Fruit fly (Drosophila melanogaster) whole organism, embryonic: ENCODE data around the gene Kpc1.

Source experiments
- Atf3 ChIP-seq: fragments of 200-800 bp; sonication (Bioruptor generic); optimal IDR thresholded peaks from 3 replicates; lab custom pipeline; 2016; ENCODE audit warnings: missing biosample characterization, missing genetic modification characterization
- Bteb2 ChIP-seq: fragments of 200-800 bp; sonication (Bioruptor generic); optimal IDR thresholded peaks from 2 replicates; lab custom pipeline; 2016; ENCODE audit warnings: missing biosample characterization, missing genetic modification characterization
- CG1024 ChIP-seq: fragments of 200-800 bp; sonication (Bioruptor generic); IDR thresholded peaks from 2 replicates; pipeline ENCODE4 v1.3.6; 2022; ENCODE audit warnings: missing biosample characterization, missing genetic modification characterization
- CG10565 ChIP-seq: fragments of 200-800 bp; sonication (Bioruptor generic); optimal IDR thresholded peaks from 3 replicates; lab custom pipeline; 2016; ENCODE audit warnings: missing biosample characterization, mild to moderate bottlenecking, missing genetic modification characterization
- CG11398 ChIP-seq: fragments of 200-800 bp; sonication (Bioruptor generic); optimal IDR thresholded peaks from 2 replicates; lab custom pipeline; 2016; ENCODE audit warnings: missing biosample characterization, missing genetic modification characterization
- CG12769 ChIP-seq: fragments of 200-800 bp; sonication (Bioruptor generic); optimal IDR thresholded peaks from 2 replicates; lab custom pipeline; 2019; ENCODE audit warnings: missing biosample characterization, mild to moderate bottlenecking, missing genetic modification characterization, moderate library complexity
- CG13287 ChIP-seq: fragments of 200-800 bp; sonication (Bioruptor generic); IDR thresholded peaks from 2 replicates; pipeline ENCODE4 v1.3.6; 2022; ENCODE audit warnings: missing biosample characterization, missing genetic modification characterization; ENCODE audit not compliant: partially characterized antibody
- CG14050 ChIP-seq: fragments of 200-800 bp; sonication (Bioruptor generic); IDR thresholded peaks from 3 replicates; pipeline ENCODE4 v1.3.6; 2022; ENCODE audit warnings: missing biosample characterization, missing genetic modification characterization
- CG1529 ChIP-seq: fragments of 200-800 bp; sonication (Bioruptor generic); optimal IDR thresholded peaks from 3 replicates; lab custom pipeline; 2018; ENCODE audit warnings: missing biosample characterization, missing genetic modification characterization
- CG17328 ChIP-seq: fragments of 200-800 bp; sonication (Bioruptor generic); IDR thresholded peaks from 2 replicates; pipeline ENCODE4 v1.3.6; 2022; ENCODE audit warnings: missing biosample characterization, missing genetic modification characterization
- CG32767 ChIP-seq: fragments of 200-800 bp; sonication (Bioruptor generic); IDR thresholded peaks from 2 replicates; pipeline ENCODE4 v1.3.6; 2022; ENCODE audit warnings: missing biosample characterization, missing genetic modification characterization
- CG33213 ChIP-seq: fragments of 200-800 bp; sonication (Bioruptor generic); optimal IDR thresholded peaks from 3 replicates; lab custom pipeline; 2016; ENCODE audit warnings: missing biosample characterization, missing genetic modification characterization
- CG4360 ChIP-seq: fragments of 200-800 bp; sonication (Bioruptor generic); IDR thresholded peaks from 2 replicates; pipeline ENCODE4 v1.3.6; 2022; ENCODE audit warnings: missing biosample characterization, missing genetic modification characterization
- CG4617 ChIP-seq: fragments of 200-800 bp; sonication (Bioruptor generic); optimal IDR thresholded peaks from 3 replicates; lab custom pipeline; 2016; ENCODE audit warnings: missing biosample characterization, missing genetic modification characterization, borderline replicate concordance
- CG6813 ChIP-seq: fragments of 200-800 bp; sonication (Bioruptor generic); optimal IDR thresholded peaks from 2 replicates; lab custom pipeline; 2017; ENCODE audit warnings: missing biosample characterization, missing genetic modification characterization, mild to moderate bottlenecking, moderate library complexity, missing genetic modification reagents
- CG7839 ChIP-seq: fragments of 200-800 bp; sonication (Bioruptor generic); optimal IDR thresholded peaks from 3 replicates; lab custom pipeline; 2018; ENCODE audit warnings: missing biosample characterization, mild to moderate bottlenecking, missing genetic modification characterization, moderate library complexity
- CG8290 ChIP-seq, 3 experiments: fragments of 200-800 bp; sonication (Bioruptor generic); optimal IDR thresholded peaks; 2 replicates each; lab custom pipeline; 2016 to 2019; ENCODE audit warnings: missing biosample characterization in 3 of 3, missing genetic modification characterization in 3 of 3, mild to moderate bottlenecking in 2 of 3, moderate library complexity in 1 of 3
- CG8478 ChIP-seq: fragments of >200 bp; optimal IDR thresholded peaks from 2 replicates; lab custom pipeline; 2018
- CHES-1-like ChIP-seq: fragments of 200-800 bp; sonication (Bioruptor generic); optimal IDR thresholded peaks from 2 replicates; lab custom pipeline; 2016; ENCODE audit warnings: missing biosample characterization, missing genetic modification characterization
- Dll ChIP-seq: fragments of 200-800 bp; sonication (Bioruptor generic); IDR thresholded peaks from 4 replicates; pipeline ENCODE4 v1.3.6; 2022; ENCODE audit warnings: missing biosample characterization, missing genetic modification characterization; ENCODE audit not compliant: partially characterized antibody
- Fer3 ChIP-seq: fragments of 200-800 bp; sonication (Bioruptor generic); optimal IDR thresholded peaks from 2 replicates; lab custom pipeline; 2018; ENCODE audit warnings: missing biosample characterization, mild to moderate bottlenecking, missing genetic modification characterization, moderate library complexity
- GATAe ChIP-seq: fragments of 200-800 bp; sonication (Bioruptor generic); conservative IDR thresholded peaks from 2 replicates; pipeline ENCODE4 v1.3.6; 2022; ENCODE audit warnings: missing biosample characterization, missing genetic modification characterization
- Gsc ChIP-seq: fragments of 200-800 bp; sonication (Bioruptor generic); IDR thresholded peaks from 2 replicates; pipeline ENCODE4 v1.3.6; 2022; ENCODE audit warnings: missing biosample characterization, missing genetic modification characterization
- HHEX ChIP-seq: fragments of 200-800 bp; sonication (Bioruptor generic); optimal IDR thresholded peaks from 3 replicates; lab custom pipeline; 2017; ENCODE audit warnings: missing biosample characterization, mild to moderate bottlenecking, missing genetic modification characterization, missing genetic modification reagents
- Jarid2 ChIP-seq: fragments of 200-800 bp; sonication (Bioruptor generic); optimal IDR thresholded peaks from 3 replicates; lab custom pipeline; 2017; ENCODE audit warnings: mild to moderate bottlenecking, missing biosample characterization, missing genetic modification reagents, missing genetic modification characterization
- Kr ChIP-seq: fragments of 200-800 bp; sonication (Bioruptor generic); optimal IDR thresholded peaks from 2 replicates; lab custom pipeline; 2017; ENCODE audit warnings: missing biosample characterization, mild to moderate bottlenecking, missing genetic modification characterization
- Mes4 ChIP-seq: fragments of 200-800 bp; sonication (Bioruptor generic); optimal IDR thresholded peaks from 2 replicates; lab custom pipeline; 2016; ENCODE audit warnings: missing biosample characterization, missing genetic modification characterization
- abd-A ChIP-seq: fragments of 200-800 bp; sonication (Bioruptor generic); optimal IDR thresholded peaks from 3 replicates; lab custom pipeline; 2019; ENCODE audit warnings: missing biosample characterization, mild to moderate bottlenecking, missing genetic modification characterization, moderate library complexity
- ap ChIP-seq: fragments of 200-800 bp; sonication (Bioruptor generic); IDR thresholded peaks from 2 replicates; pipeline ENCODE4 v1.3.6; 2022; ENCODE audit warnings: missing biosample characterization, missing genetic modification characterization
- bsh ChIP-seq, 2 experiments: fragments of 200-800 bp; sonication (Bioruptor generic); optimal IDR thresholded peaks; 2 replicates each; lab custom pipeline; 2017 to 2018; ENCODE audit warnings: mild to moderate bottlenecking in 2 of 2, missing biosample characterization in 2 of 2, missing genetic modification characterization in 2 of 2, moderate library complexity in 1 of 2
- cato ChIP-seq: fragments of 200-800 bp; sonication (Bioruptor generic); optimal IDR thresholded peaks from 2 replicates; lab custom pipeline; 2016; ENCODE audit warnings: missing biosample characterization, missing genetic modification characterization, borderline replicate concordance
- chif ChIP-seq, 2 experiments: fragments of 200-800 bp; sonication (Bioruptor generic); optimal IDR thresholded peaks; 3 replicates each; lab custom pipeline; 2016; ENCODE audit warnings: missing biosample characterization in 2 of 2, missing genetic modification characterization in 2 of 2
- fu2 ChIP-seq: fragments of 200-800 bp; sonication (Bioruptor generic); optimal IDR thresholded peaks from 2 replicates; lab custom pipeline; 2016; ENCODE audit warnings: missing biosample characterization, missing genetic modification characterization
- hbn ChIP-seq: fragments of 200-800 bp; sonication (Bioruptor generic); IDR thresholded peaks from 2 replicates; pipeline ENCODE4 v1.3.6; 2022; ENCODE audit warnings: missing biosample characterization, missing genetic modification characterization; ENCODE audit not compliant: partially characterized antibody
- insv ChIP-seq, 2 experiments: fragments of 200-800 bp; sonication (Bioruptor generic); optimal IDR thresholded peaks; 3 replicates each; lab custom pipeline; 2016 to 2018; ENCODE audit warnings: missing biosample characterization in 2 of 2, missing genetic modification characterization in 2 of 2
- inv ChIP-seq: fragments of 200-800 bp; sonication (Bioruptor generic); IDR thresholded peaks from 2 replicates; pipeline ENCODE4 v1.3.6; 2022; ENCODE audit warnings: missing biosample characterization, missing genetic modification characterization; ENCODE audit not compliant: partially characterized antibody
- jing ChIP-seq: fragments of 200-800 bp; sonication (Bioruptor generic); optimal IDR thresholded peaks from 2 replicates; lab custom pipeline; 2018; ENCODE audit warnings: missing biosample characterization, mild to moderate bottlenecking, missing genetic modification characterization
- pfk ChIP-seq: fragments of 200-800 bp; sonication (Bioruptor generic); optimal IDR thresholded peaks from 2 replicates; lab custom pipeline; 2018; ENCODE audit warnings: missing biosample characterization, mild to moderate bottlenecking, missing genetic modification characterization, moderate library complexity
- pita ChIP-seq: fragments of 200-800 bp; sonication (Bioruptor generic); optimal IDR thresholded peaks from 2 replicates; lab custom pipeline; 2017; ENCODE audit warnings: missing biosample characterization, mild to moderate bottlenecking, missing genetic modification characterization
- repo ChIP-seq: fragments of 200-800 bp; sonication (Bioruptor generic); optimal IDR thresholded peaks from 2 replicates; lab custom pipeline; 2016; ENCODE audit warnings: missing biosample characterization, missing genetic modification characterization
- sens-2 ChIP-seq: fragments of 200-800 bp; sonication (Bioruptor generic); IDR thresholded peaks from 2 replicates; pipeline ENCODE4 v1.3.6; 2022; ENCODE audit warnings: missing biosample characterization, missing genetic modification characterization
- slp2 ChIP-seq: fragments of 200-800 bp; sonication (Bioruptor generic); optimal IDR thresholded peaks from 2 replicates; lab custom pipeline; 2016; ENCODE audit warnings: missing biosample characterization, missing genetic modification characterization
- sob ChIP-seq: fragments of 200-800 bp; sonication (Bioruptor generic); IDR thresholded peaks from 2 replicates; pipeline ENCODE4 v1.3.6; 2022; ENCODE audit warnings: missing biosample characterization, missing genetic modification characterization
- sr ChIP-seq: fragments of 200-800 bp; sonication (Bioruptor generic); IDR thresholded peaks from 3 replicates; pipeline ENCODE4 v1.3.6; 2022; ENCODE audit warnings: missing biosample characterization, missing genetic modification characterization
- tio ChIP-seq: fragments of 200-800 bp; sonication (Bioruptor generic); optimal IDR thresholded peaks from 2 replicates; lab custom pipeline; 2017; ENCODE audit warnings: missing biosample characterization, missing genetic modification characterization, inconsistent platforms
- tx ChIP-seq: fragments of 200-800 bp; sonication (Bioruptor generic); optimal IDR thresholded peaks from 2 replicates; lab custom pipeline; 2016; ENCODE audit warnings: missing biosample characterization, missing genetic modification characterization
- vvl ChIP-seq: fragments of 200-800 bp; sonication (Bioruptor generic); IDR thresholded peaks from 2 replicates; pipeline ENCODE4 v1.3.6; 2022; ENCODE audit warnings: missing biosample characterization, missing genetic modification characterization
- wdn ChIP-seq: fragments of 200-800 bp; sonication (Bioruptor generic); IDR thresholded peaks from 2 replicates; pipeline ENCODE4 v1.3.6; 2022; ENCODE audit warnings: missing biosample characterization, missing genetic modification characterization
- zfh2 ChIP-seq: fragments of 200-800 bp; sonication (Bioruptor generic); optimal IDR thresholded peaks from 2 replicates; lab custom pipeline; 2016; ENCODE audit warnings: missing biosample characterization, missing genetic modification characterization

Kpc1 gene

dm6 chr3R:15218824-15219576, 23.0 kb upstream of the Kpc1 start, which contains the start of the genes SIDL and CG12241 (continued):
- peak; percentile 14 for TF ChIP-seq CHES-1-like (GFP tag; lab: Kevin White, UChicago)
- TF ChIP-seq sens-2 (GFP tag; lab: Robert Waterston, UW): no peak
- no peak for TF ChIP-seq CG6813 (GFP tag; lab: Kevin White, UChicago)
- TF ChIP-seq ap (GFP tag; lab: Robert Waterston, UW): no peak
- TF ChIP-seq CG33213 (GFP tag; lab: Kevin White, UChicago): peak; percentile 59
- TF ChIP-seq fu2 (GFP tag; lab: Kevin White, UChicago): peak; percentile 19
- no peak for TF ChIP-seq CG14050 (GFP tag; lab: Robert Waterston, UW)
- TF ChIP-seq Bteb2 (GFP tag; lab: Kevin White, UChicago): peak; percentile 63
- peak; percentile 93 for TF ChIP-seq sob (GFP tag; lab: Robert Waterston, UW)
- peak; percentile 45 for TF ChIP-seq slp2 (GFP tag; lab: Kevin White, UChicago)
- TF ChIP-seq CG4617 (GFP tag; lab: Kevin White, UChicago): peak; percentile 18
- peak; percentile 96 for TF ChIP-seq vvl (GFP tag; lab: Robert Waterston, UW)
- TF ChIP-seq CG13287: no peak; the same call in 1 of the 2 replicates
- TF ChIP-seq hbn (GFP tag; lab: Robert Waterston, UW): no peak; the same call in none of the 2 replicates
- peak in 1 of 2 experiments; percentile 44 for TF ChIP-seq bsh (GFP tag; optimal IDR thresholded peaks at IDR 0.05; lab: Kevin White, UChicago)
- TF ChIP-seq pfk (GFP tag; lab: Kevin White, UChicago): no peak
- peak; percentile 78 for TF ChIP-seq Gsc (GFP tag; lab: Robert Waterston, UW)
- TF ChIP-seq Jarid2: no peak
- peak; percentile 22 for TF ChIP-seq Mes4 (GFP tag; lab: Kevin White, UChicago)
- TF ChIP-seq zfh2 (GFP tag; lab: Kevin White, UChicago): peak; percentile 85
- TF ChIP-seq CG8290 (GFP tag; optimal IDR thresholded peaks at IDR 0.05; lab: Kevin White, UChicago): no peak
- TF ChIP-seq CG8290 (tag; optimal IDR thresholded peaks at IDR 0.05; lab: Kevin White, UChicago): no peak
- TF ChIP-seq CG1529 (GFP tag; lab: Kevin White, UChicago): no peak
- no peak for TF ChIP-seq inv (GFP tag; lab: Robert Waterston, UW)
- TF ChIP-seq CG7839 (tag; lab: Kevin White, UChicago): no peak
- peak; percentile 17 for TF ChIP-seq cato
- peak; percentile 87 for TF ChIP-seq CG1024 (GFP tag; lab: Robert Waterston, UW)
- TF ChIP-seq CG11398 (GFP tag; lab: Kevin White, UChicago): no peak
- TF ChIP-seq CG8478 (lab: Kevin White, UChicago): no peak
- TF ChIP-seq sr (GFP tag; lab: Robert Waterston, UW): peak; percentile 35; the same call in 1 of the 3 replicates
- 0 out of 4 replicates have a peak, but pooled peaks have one; percentile 41 for TF ChIP-seq Dll (GFP tag; lab: Robert Waterston, UW)
- TF ChIP-seq chif (GFP tag; optimal IDR thresholded peaks at IDR 0.05; lab: Kevin White, UChicago): peak; percentile 16 to 70
- TF ChIP-seq tx: peak; percentile 25
- no peak for TF ChIP-seq tio
- no peak for TF ChIP-seq jing
- TF ChIP-seq abd-A: no peak
- TF ChIP-seq CG10565: peak; percentile 16
- no peak for TF ChIP-seq pita
- peak; percentile 84 for TF ChIP-seq GATAe (GFP tag; lab: Robert Waterston, UW)
- peak; percentile 86 for TF ChIP-seq Fer3 (tag; lab: Kevin White, UChicago)
- TF ChIP-seq Kr: no peak
- no peak for TF ChIP-seq insv (GFP tag; optimal IDR thresholded peaks at IDR 0.05; lab: Kevin White, UChicago)
- peak; percentile 46 for TF ChIP-seq repo
- peak; percentile 83 for TF ChIP-seq HHEX (GFP tag; lab: Kevin White, UChicago)
- TF ChIP-seq Atf3 (GFP tag; lab: Kevin White, UChicago): peak; percentile 20
- TF ChIP-seq CG4360 (GFP tag; lab: Robert Waterston, UW): peak; percentile 70
- TF ChIP-seq CG32767 (GFP tag; lab: Robert Waterston, UW): no peak
- TF ChIP-seq wdn (GFP tag; lab: Robert Waterston, UW): peak; percentile 70
- TF ChIP-seq CG12769 (tag; lab: Kevin White, UChicago): no peak
- no peak for TF ChIP-seq CG17328 (GFP tag; lab: Robert Waterston, UW)
